Fruit fly (Drosophila melanogaster): ENCODE results near the gene zfh1.

zfh1 gene

DNA sequence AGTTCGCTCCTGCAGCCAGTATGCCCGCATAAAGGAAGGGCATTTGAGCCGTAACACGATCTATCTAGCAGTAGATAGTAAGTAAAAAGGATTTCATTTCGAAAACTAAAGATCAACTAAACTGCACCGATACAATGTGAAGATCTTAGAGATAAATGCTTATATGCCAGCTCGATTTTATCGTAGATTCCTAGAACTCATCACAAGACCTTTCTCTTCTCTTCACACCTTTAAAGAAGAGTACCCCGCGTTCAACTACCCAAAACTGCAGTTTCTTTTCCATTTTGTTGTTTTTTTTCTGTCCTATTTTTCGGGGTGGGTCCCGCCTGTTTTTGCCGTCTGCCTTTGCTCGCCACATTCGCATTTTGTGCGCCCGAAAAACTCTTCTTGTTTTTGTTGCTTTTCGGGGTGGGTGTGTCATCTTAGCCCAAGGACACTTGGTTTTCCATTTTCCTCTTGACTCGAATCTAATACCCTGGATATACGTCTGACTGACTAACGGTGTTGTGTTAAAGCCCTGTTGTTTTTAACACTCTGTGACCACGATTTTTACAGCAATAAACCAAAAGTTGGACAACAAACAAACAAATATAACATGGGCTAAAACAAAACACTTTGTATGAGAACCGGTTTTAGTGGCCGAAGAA is 43.7 kb downstream of the zfh1 start (continued):
- TF ChIP-seq Stat92E (GFP tag; optimal IDR thresholded peaks at IDR 0.05): peak in 1 of 3 experiments; percentile 88
- TF ChIP-seq hb (GFP tag; IDR thresholded peaks at IDR 0.05; ENCODE audit: partially characterized antibody): no peak
- no peak for TF ChIP-seq gem (tag; optimal IDR thresholded peaks at IDR 0.05)
- TF ChIP-seq maf-S (GFP tag; optimal IDR thresholded peaks at IDR 0.05): no peak
- TF ChIP-seq tll (GFP tag; optimal IDR thresholded peaks at IDR 0.05): peak in 1 of 2 experiments; percentile 79
- no peak for TF ChIP-seq lov (optimal IDR thresholded peaks at IDR 0.05)
- TF ChIP-seq lov (GFP tag; IDR thresholded peaks at IDR 0.05): no peak
- peak; percentile 74; the same call in 1 of the 4 replicates for TF ChIP-seq chinmo (GFP tag; IDR thresholded peaks at IDR 0.05; ENCODE audit: partially characterized antibody)
- 0 out of 3 replicates have a peak, but pooled peaks have one; percentile 17 for TF ChIP-seq row (GFP tag; IDR thresholded peaks at IDR 0.05)
- no peak for TF ChIP-seq CG32532 (GFP tag; IDR thresholded peaks at IDR 0.05)
- peak; percentile 12 for TF ChIP-seq Med (GFP tag)

DNA sequence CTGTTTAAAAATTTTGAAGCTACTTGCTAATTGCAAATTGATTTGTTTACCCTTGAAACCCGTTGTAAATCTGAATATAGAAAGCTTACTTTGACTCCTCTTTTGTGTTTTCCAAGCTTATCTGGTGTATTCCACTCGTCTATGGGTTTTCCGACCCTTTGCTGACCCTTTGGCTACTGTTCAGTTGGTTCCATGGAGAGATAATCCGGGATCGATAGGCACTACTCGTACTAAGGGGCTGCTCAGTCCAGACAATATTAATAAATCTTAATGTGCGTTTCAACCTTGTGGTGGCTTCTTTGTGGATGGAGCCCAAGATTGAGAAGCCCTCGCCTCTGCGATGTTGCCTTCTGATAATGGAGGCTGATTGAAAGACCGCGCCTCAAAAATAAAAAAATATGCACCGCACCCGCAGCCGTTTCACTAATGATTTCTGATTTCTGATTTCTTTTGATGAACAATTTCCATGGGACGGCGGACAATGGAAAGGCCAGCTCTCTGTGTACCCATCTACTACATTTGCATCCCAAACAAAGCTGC is 44.6 kb downstream of the zfh1 start:
- TF ChIP-seq CG1647 (GFP tag; optimal IDR thresholded peaks at IDR 0.05): no peak
- TF ChIP-seq CG1792 (GFP tag; optimal IDR thresholded peaks at IDR 0.05): no peak
- TF ChIP-seq ci (GFP tag; IDR thresholded peaks at IDR 0.05): 0 out of 3 replicates have a peak, but pooled peaks have one; percentile 53
- TF ChIP-seq CG31388 (GFP tag; optimal IDR thresholded peaks at IDR 0.05): no peak
- TF ChIP-seq Nf-YC (tag; optimal IDR thresholded peaks at IDR 0.05): no peak
- peak in 1 of 2 experiments; percentile 27 for TF ChIP-seq Hr78 (GFP tag; optimal IDR thresholded peaks at IDR 0.05)
- TF ChIP-seq chinmo (GFP tag; IDR thresholded peaks at IDR 0.05; ENCODE audit: partially characterized antibody): 0 out of 4 replicates have a peak, but pooled peaks have one; percentile 22
- peak; percentile 37 for TF ChIP-seq CG15601 (tag; optimal IDR thresholded peaks at IDR 0.05)
- TF ChIP-seq ab (GFP tag; optimal IDR thresholded peaks at IDR 0.05): no peak
- no peak for TF ChIP-seq Blimp-1 (GFP tag; optimal IDR thresholded peaks at IDR 0.05)
- TF ChIP-seq vvl (GFP tag; IDR thresholded peaks at IDR 0.05): peak; percentile 50; the same call in 1 of the 2 replicates
- TF ChIP-seq Med (GFP tag): peak; percentile 71
- TF ChIP-seq rib (GFP tag; IDR thresholded peaks at IDR 0.05): no peak
- peak; percentile 59 for TF ChIP-seq sens (GFP tag)
- no peak for TF ChIP-seq CG15073 (GFP tag; optimal IDR thresholded peaks at IDR 0.05)
- TF ChIP-seq CG12744 (GFP tag; optimal IDR thresholded peaks at IDR 0.05): no peak
- TF ChIP-seq oc (tag; optimal IDR thresholded peaks at IDR 0.05): peak; percentile 30
- TF ChIP-seq CG7987 (GFP tag; optimal IDR thresholded peaks at IDR 0.05): no peak
- TF ChIP-seq CG7357 (GFP tag; IDR thresholded peaks at IDR 0.05): no peak
- no peak for TF ChIP-seq pum (GFP tag; optimal IDR thresholded peaks at IDR 0.05)
- peak; percentile 24 for TF ChIP-seq sqz (GFP tag; optimal IDR thresholded peaks at IDR 0.05)

DNA sequence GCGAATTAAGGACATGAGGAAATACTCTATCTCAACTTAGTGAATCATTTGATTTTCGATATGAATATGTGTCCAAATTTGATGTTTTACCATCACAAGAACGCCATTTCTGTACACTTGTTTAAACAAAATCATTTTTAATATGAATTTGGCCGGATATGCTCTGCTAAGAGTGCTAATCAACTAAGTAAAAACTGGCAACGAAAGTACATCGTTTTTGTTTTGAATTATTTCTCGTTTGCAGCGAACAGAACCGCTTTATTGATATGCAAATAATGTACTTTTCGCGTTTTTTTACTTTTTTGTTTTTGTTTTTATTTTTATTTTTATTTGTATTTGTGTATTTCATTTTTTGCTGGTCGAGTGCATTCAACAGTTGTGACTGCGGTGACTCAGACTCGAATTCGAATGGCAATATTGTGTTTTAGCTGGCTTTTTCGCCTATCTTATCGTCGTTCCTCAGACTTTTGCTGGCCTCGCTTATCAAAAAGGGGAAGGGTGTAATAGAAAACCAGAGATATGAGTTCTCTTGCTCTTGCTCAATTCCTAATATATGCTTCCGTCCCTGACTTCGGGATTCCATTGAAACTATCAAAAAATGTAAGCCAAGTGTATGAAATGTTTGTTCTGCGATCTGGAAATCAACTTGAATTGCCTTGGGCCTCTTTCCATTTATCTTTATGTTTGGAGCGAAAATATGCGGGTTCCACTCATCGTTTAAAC is 45.7 kb downstream of the zfh1 start:
- TF ChIP-seq CG13775 (GFP tag; optimal IDR thresholded peaks at IDR 0.05) (no peak), CG14050 (GFP tag; IDR thresholded peaks at IDR 0.05) (no peak), sug (tag; optimal IDR thresholded peaks at IDR 0.05) (peak; percentile 82), rib (GFP tag; IDR thresholded peaks at IDR 0.05) (no peak), Taf1 (GFP tag; IDR thresholded peaks at IDR 0.05) (no peak), CG32767 (GFP tag; IDR thresholded peaks at IDR 0.05) (no peak), chif (GFP tag; optimal IDR thresholded peaks at IDR 0.05) (no peak), br (optimal IDR thresholded peaks at IDR 0.05) (no peak), Sox100B (GFP tag; optimal IDR thresholded peaks at IDR 0.05) (no peak), inv (GFP tag; IDR thresholded peaks at IDR 0.05; ENCODE audit: partially characterized antibody) (no peak), mirr (GFP tag; optimal IDR thresholded peaks at IDR 0.05) (peak; percentile 53), H15 (GFP tag; IDR thresholded peaks at IDR 0.05) (no peak), Gsc (GFP tag; IDR thresholded peaks at IDR 0.05) (no peak), CG14860 (GFP tag; IDR thresholded peaks at IDR 0.05; ENCODE audit: partially characterized antibody) (no peak), CG8388 (GFP tag; optimal IDR thresholded peaks at IDR 0.05) (no peak), eve (GFP tag; optimal IDR thresholded peaks at IDR 0.05) (no peak), CG16779 (GFP tag; IDR thresholded peaks at IDR 0.05) (no peak), bsh (GFP tag; optimal IDR thresholded peaks at IDR 0.05) (no peak)
